Worm (Caenorhabditis elegans) whole organism, L3 larva: Measurements from ENCODE around the gene C15H7.4.

Experiments used
- lin-39 ChIP-seq: fragments of 150-350 bp; optimal IDR thresholded peaks from 2 replicates; lab custom pipeline; 2018; ENCODE audit warnings: missing biosample characterization, missing genetic modification reagents, missing genetic modification characterization
- nhr-67 ChIP-seq: fragments of 150-350 bp; optimal IDR thresholded peaks from 2 replicates; lab custom pipeline; 2014; ENCODE audit warnings: missing biosample characterization, missing genetic modification characterization

DNA sequence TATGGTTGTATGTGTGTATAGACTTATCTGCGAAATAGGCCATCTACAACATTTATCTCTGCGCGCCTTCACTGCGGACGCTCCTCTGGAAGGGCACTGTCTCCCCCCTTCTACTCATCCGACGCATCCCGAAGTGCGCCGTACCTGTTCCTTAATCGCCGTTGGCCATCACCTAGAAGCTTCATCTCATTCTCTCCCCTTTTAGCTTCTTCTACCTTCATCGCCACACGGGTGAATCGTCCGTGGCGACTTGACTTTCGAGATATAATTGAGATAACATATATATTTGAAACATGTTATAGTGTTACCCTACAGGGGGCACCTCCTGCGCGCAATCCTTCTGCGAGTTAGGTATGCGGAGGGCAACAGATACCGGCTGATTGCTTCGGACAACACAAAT, 13.6 kb downstream of the C15H7.4 start:
- TF ChIP-seq lin-39 (no peak), nhr-67 (tag; lab: Kevin White, UChicago) (no peak)
